Fruit fly (Drosophila melanogaster): ENCODE results near the gene CG13040.

Gene CG13040

dm6 chr3L:16303078-16303477 is 23.5 kb downstream of the CG13040 start, which contains the start of gene CG13044:
TSS of gene CG13044 (minus strand) at chr3L:16303178.
- TF ChIP-seq Blimp-1 (GFP tag; optimal IDR thresholded peaks at IDR 0.05) (peak; percentile 41), dac (GFP tag; optimal IDR thresholded peaks at IDR 0.05) (no peak)

- TF ChIP-seq pdm3 (GFP tag; optimal IDR thresholded peaks at IDR 0.05) (no peak), Sox15 (GFP tag; optimal IDR thresholded peaks at IDR 0.05) (no peak), ss (GFP tag; optimal IDR thresholded peaks at IDR 0.05) (no peak), Gug (GFP tag; IDR thresholded peaks at IDR 0.05) (no peak), eg (GFP tag; IDR thresholded peaks at IDR 0.05) (no peak), CG1621 (tag; optimal IDR thresholded peaks at IDR 0.05) (no peak), CG6854 (GFP tag; optimal IDR thresholded peaks at IDR 0.05) (no peak), CG8119 (GFP tag; IDR thresholded peaks at IDR 0.05) (no peak), topi (GFP tag; optimal IDR thresholded peaks at IDR 0.05) (no peak), fd59A (GFP tag; optimal IDR thresholded peaks at IDR 0.05) (no peak), Hr38 (GFP tag; optimal IDR thresholded peaks at IDR 0.05) (no peak), Sox14 (GFP tag; optimal IDR thresholded peaks at IDR 0.05) (no peak)
These were observed 25.4 kb downstream of the CG13040 start, which contains the start of gene CG4982 for dm6 chr3L:16301153-16301552. TSS of gene CG4982 (plus strand) at chr3L:16301453.

- TF ChIP-seq CG8632 (GFP tag; optimal IDR thresholded peaks at IDR 0.05) (no peak), CG32006 (GFP tag; optimal IDR thresholded peaks at IDR 0.05) (no peak), acj6 (GFP tag; optimal IDR thresholded peaks at IDR 0.05) (no peak), pdm3 (GFP tag; optimal IDR thresholded peaks at IDR 0.05) (no peak), Sox102F (GFP tag; optimal IDR thresholded peaks at IDR 0.05) (no peak), CG9139 (GFP tag; optimal IDR thresholded peaks at IDR 0.05) (no peak), CG6792 (GFP tag; optimal IDR thresholded peaks at IDR 0.05) (no peak), CG6276 (GFP tag; optimal IDR thresholded peaks at IDR 0.05) (no peak), fkh (GFP tag; optimal IDR thresholded peaks at IDR 0.05) (no peak), CG1621 (tag; optimal IDR thresholded peaks at IDR 0.05) (no peak), lz (GFP tag; optimal IDR thresholded peaks at IDR 0.05) (no peak), Hr38 (GFP tag; optimal IDR thresholded peaks at IDR 0.05) (no peak), CG6808 (GFP tag; optimal IDR thresholded peaks at IDR 0.05) (no peak), CG10669 (GFP tag; optimal IDR thresholded peaks at IDR 0.05) (no peak), OdsH (GFP tag; optimal IDR thresholded peaks at IDR 0.05) (no peak), Eip75B (GFP tag; optimal IDR thresholded peaks at IDR 0.05) (no peak)
These were observed 31.1 kb downstream of the CG13040 start, which contains the start of gene CG4962 for dm6 chr3L:16295447-16295846. TSS of gene CG4962 (minus strand) at chr3L:16295547.

dm6 chr3L:16291678-16292077 is 34.9 kb downstream of the CG13040 start:
- TF ChIP-seq CG6163 (GFP tag; IDR thresholded peaks at IDR 0.05) (0 out of 3 replicates have a peak, but pooled peaks have one; percentile 30), CG11762 (GFP tag; optimal IDR thresholded peaks at IDR 0.05; ENCODE audit: insufficient read depth) (no peak), CG3919 (GFP tag; optimal IDR thresholded peaks at IDR 0.05) (peak; percentile 22)

dm6 chr3L:16290850-16291249 is 35.7 kb downstream of the CG13040 start, which contains the start of gene CG13045:
TSS of gene CG13045 (minus strand) at chr3L:16290950.
- TF ChIP-seq eg (GFP tag; IDR thresholded peaks at IDR 0.05): no peak
- no peak for TF ChIP-seq OdsH (GFP tag; optimal IDR thresholded peaks at IDR 0.05)
- TF ChIP-seq lz (GFP tag; optimal IDR thresholded peaks at IDR 0.05): no peak
- no peak for TF ChIP-seq Sox15 (GFP tag; optimal IDR thresholded peaks at IDR 0.05)
- TF ChIP-seq Smox (GFP tag; optimal IDR thresholded peaks at IDR 0.05): no peak
- TF ChIP-seq fkh (GFP tag; optimal IDR thresholded peaks at IDR 0.05): no peak
- no peak for TF ChIP-seq fd85E (GFP tag; optimal IDR thresholded peaks at IDR 0.05)
- TF ChIP-seq CG6854 (GFP tag; optimal IDR thresholded peaks at IDR 0.05): no peak

dm6 chr3L:16289067-16289466 is 37.5 kb downstream of the CG13040 start:
- TF ChIP-seq vri (GFP tag; optimal IDR thresholded peaks at IDR 0.05) (no peak), CG16779 (tag; optimal IDR thresholded peaks at IDR 0.05) (no peak), CG8319 (GFP tag; optimal IDR thresholded peaks at IDR 0.05) (no peak), Sox14 (GFP tag; optimal IDR thresholded peaks at IDR 0.05) (no peak), CG8632 (GFP tag; optimal IDR thresholded peaks at IDR 0.05) (no peak), Sox102F (GFP tag; optimal IDR thresholded peaks at IDR 0.05) (no peak), salr (GFP tag; optimal IDR thresholded peaks at IDR 0.05) (no peak), acj6 (GFP tag; optimal IDR thresholded peaks at IDR 0.05) (peak; percentile 30), CG10631 (GFP tag; optimal IDR thresholded peaks at IDR 0.05) (peak; percentile 33), CG6276 (GFP tag; optimal IDR thresholded peaks at IDR 0.05) (no peak), Lpt (GFP tag; optimal IDR thresholded peaks at IDR 0.05) (no peak), CG6792 (GFP tag; optimal IDR thresholded peaks at IDR 0.05) (no peak), Eip78C (GFP tag) (peak; percentile 73), Blimp-1 (GFP tag; optimal IDR thresholded peaks at IDR 0.05) (no peak), CG15336 (GFP tag; IDR thresholded peaks at IDR 0.05) (peak; percentile 8; the same call in 1 of the 2 replicates), Hr39 (GFP tag; optimal IDR thresholded peaks at IDR 0.05) (no peak), CG8119 (GFP tag; IDR thresholded peaks at IDR 0.05) (peak; percentile 46; the same call in 1 of the 3 replicates), fd85E (GFP tag; optimal IDR thresholded peaks at IDR 0.05) (no peak)
